Fruit fly (Drosophila melanogaster): ENCODE data around the gene Tsp26A.

Tsp26A gene

dm6 chr2L:6047528-6048160 is 47.6 kb downstream of the Tsp26A start, which contains the start of gene IPIP (continued):
- TF ChIP-seq ftz-f1 (GFP tag; optimal IDR thresholded peaks at IDR 0.05) (peak; percentile 66), abd-A (tag; optimal IDR thresholded peaks at IDR 0.05) (no peak), bcd (GFP tag; optimal IDR thresholded peaks at IDR 0.05) (peak; percentile 16), sqz (GFP tag; optimal IDR thresholded peaks at IDR 0.05) (no peak), tup (GFP tag; optimal IDR thresholded peaks at IDR 0.05) (no peak), NC2β (GFP tag; optimal IDR thresholded peaks at IDR 0.05) (no peak), CG8944 (GFP tag; optimal IDR thresholded peaks at IDR 0.05) (no peak), Hmr (GFP tag; optimal IDR thresholded peaks at IDR 0.05) (peak; percentile 31), inv (GFP tag; IDR thresholded peaks at IDR 0.05; ENCODE audit: partially characterized antibody) (peak; percentile 83), CG7928 (GFP tag; optimal IDR thresholded peaks at IDR 0.05) (no peak), Dbx (GFP tag; IDR thresholded peaks at IDR 0.05) (peak; percentile 52; the same call in 2 of the 3 replicates), Nf-YC (tag; optimal IDR thresholded peaks at IDR 0.05) (peak; percentile 27), CrebB (tag; optimal IDR thresholded peaks at IDR 0.05) (no peak), CG8089 (GFP tag; optimal IDR thresholded peaks at IDR 0.05) (no peak), cad (GFP tag; optimal IDR thresholded peaks at IDR 0.05) (no peak), CG7745 (tag; optimal IDR thresholded peaks at IDR 0.05) (no peak), CG17912 (GFP tag; optimal IDR thresholded peaks at IDR 0.05) (no peak), dati (GFP tag; IDR thresholded peaks at IDR 0.05) (peak; percentile 13; the same call in 1 of the 2 replicates), Adf1 (GFP tag; IDR thresholded peaks at IDR 0.05) (peak; percentile 33; the same call in 1 of the 2 replicates), en (GFP tag; optimal IDR thresholded peaks at IDR 0.05) (no peak), CG15696 (tag; optimal IDR thresholded peaks at IDR 0.05) (no peak), CG2202 (tag; optimal IDR thresholded peaks at IDR 0.05) (no peak), Dll (GFP tag; IDR thresholded peaks at IDR 0.05; ENCODE audit: partially characterized antibody) (peak; percentile 74; the same call in 3 of the 4 replicates), CG4820 (GFP tag; optimal IDR thresholded peaks at IDR 0.05) (no peak), CG14441 (GFP tag; IDR thresholded peaks at IDR 0.05) (peak; percentile 26; the same call in 1 of the 2 replicates), Deaf1 (tag; optimal IDR thresholded peaks at IDR 0.05) (peak; percentile 68), pan (optimal IDR thresholded peaks at IDR 0.05) (no peak), pan (GFP tag; optimal IDR thresholded peaks at IDR 0.05 in 1 of 2, IDR thresholded peaks at IDR 0.05 in 1 of 2) (peak in 1 of 2 experiments; percentile 43), ase (GFP tag; IDR thresholded peaks at IDR 0.05) (peak; percentile 34; the same call in 1 of the 3 replicates), Tbp (GFP tag; optimal IDR thresholded peaks at IDR 0.05) (no peak), Dref (GFP tag; IDR thresholded peaks at IDR 0.05) (peak; percentile 79), bbx (GFP tag; IDR thresholded peaks at IDR 0.05; ENCODE audit: partially characterized antibody) (peak; percentile 87), tna (GFP tag; IDR thresholded peaks at IDR 0.05; ENCODE audit: partially characterized antibody) (peak; percentile 79), CG15479 (GFP tag; optimal IDR thresholded peaks at IDR 0.05) (no peak), NK7.1 (GFP tag; optimal IDR thresholded peaks at IDR 0.05) (no peak), CG4424 (GFP tag; optimal IDR thresholded peaks at IDR 0.05) (peak; percentile 10), CG3163 (GFP tag; optimal IDR thresholded peaks at IDR 0.05) (no peak), dimm (GFP tag; IDR thresholded peaks at IDR 0.05) (no peak), CG9797 (GFP tag; optimal IDR thresholded peaks at IDR 0.05) (peak; percentile 57), CG17385 (GFP tag; optimal IDR thresholded peaks at IDR 0.05) (peak; percentile 22), CG9876 (GFP tag; optimal IDR thresholded peaks at IDR 0.05) (no peak), CG17802 (tag; optimal IDR thresholded peaks at IDR 0.05) (peak; percentile 3), CG34224 (GFP tag; IDR thresholded peaks at IDR 0.05; ENCODE audit: partially characterized antibody) (peak; percentile 75), Ets65A (GFP tag) (peak; percentile 95), CG13287 (GFP tag; IDR thresholded peaks at IDR 0.05; ENCODE audit: partially characterized antibody) (peak; percentile 83), BtbVII (GFP tag; optimal IDR thresholded peaks at IDR 0.05) (no peak), lola (GFP tag; optimal IDR thresholded peaks at IDR 0.05) (no peak), ap (GFP tag; IDR thresholded peaks at IDR 0.05) (no peak), CG8290 (GFP tag; optimal IDR thresholded peaks at IDR 0.05) (no peak), CG8290 (tag; optimal IDR thresholded peaks at IDR 0.05) (peak in 1 of 2 experiments; percentile 66)
